Worm (Caenorhabditis elegans): ENCODE results near the gene Y41D4B.17.

The Y41D4B.17 gene

ce11 chrIV:1516527-1516926 is 43.4 kb upstream of the Y41D4B.17 start, which contains the start of gene clec-172:
Gene clec-172, minus strand, starts transcription at chrIV:1516627.
- no peak for TF ChIP-seq zag-1 (tag; optimal IDR thresholded peaks at IDR 0.05)
- TF ChIP-seq nhr-12 (tag; optimal IDR thresholded peaks at IDR 0.05): no peak
- TF ChIP-seq lin-13 (GFP tag; optimal IDR thresholded peaks at IDR 0.05): no peak
- TF ChIP-seq ceh-82 (tag; optimal IDR thresholded peaks at IDR 0.05): no peak
- TF ChIP-seq fos-1 (tag; optimal IDR thresholded peaks at IDR 0.05): peak; percentile 1
- TF ChIP-seq ceh-16 (tag; optimal IDR thresholded peaks at IDR 0.05): no peak

ce11 chrIV:1521224-1521623 is 38.7 kb upstream of the Y41D4B.17 start, which contains the start of gene K03H6.4:
Gene K03H6.4, minus strand, starts transcription at chrIV:1521324.
- TF ChIP-seq mbf-1 (tag; optimal IDR thresholded peaks at IDR 0.05): no peak
- no peak for TF ChIP-seq unc-55 (GFP tag; optimal IDR thresholded peaks at IDR 0.05)
- no peak for TF ChIP-seq gmeb-1 (tag; optimal IDR thresholded peaks at IDR 0.05)
- TF ChIP-seq crh-2 (tag; optimal IDR thresholded peaks at IDR 0.05): no peak
- TF ChIP-seq fos-1 (tag; optimal IDR thresholded peaks at IDR 0.05): no peak
- no peak for TF ChIP-seq ceh-82 (tag; optimal IDR thresholded peaks at IDR 0.05)
- no peak for TF ChIP-seq peb-1 (tag; optimal IDR thresholded peaks at IDR 0.05)
- TF ChIP-seq R02D3.7 (tag; optimal IDR thresholded peaks at IDR 0.05): no peak
- no peak for TF ChIP-seq sma-3 (GFP tag; optimal IDR thresholded peaks at IDR 0.05)
- no peak for TF ChIP-seq lin-11 (tag; optimal IDR thresholded peaks at IDR 0.05)
- no peak for TF ChIP-seq F13H6.1 (tag; optimal IDR thresholded peaks at IDR 0.05)
- no peak for TF ChIP-seq nhr-25 (tag; optimal IDR thresholded peaks at IDR 0.05)
- no peak for TF ChIP-seq alr-1 (tag; optimal IDR thresholded peaks at IDR 0.05)
- TF ChIP-seq mab-5 (tag; optimal IDR thresholded peaks at IDR 0.05): no peak
- no peak for TF ChIP-seq ZK546.5 (tag; optimal IDR thresholded peaks at IDR 0.05)
- TF ChIP-seq nhr-10 (tag; optimal IDR thresholded peaks at IDR 0.05): no peak
- TF ChIP-seq nhr-237 (tag; optimal IDR thresholded peaks at IDR 0.05): no peak
- no peak for TF ChIP-seq nhr-129 (tag; optimal IDR thresholded peaks at IDR 0.05)
- no peak for TF ChIP-seq nhr-11 (tag; optimal IDR thresholded peaks at IDR 0.05)
- no peak for TF ChIP-seq unc-39 (tag; optimal IDR thresholded peaks at IDR 0.05)

- TF ChIP-seq egl-27 (tag; optimal IDR thresholded peaks at IDR 0.05): no peak
- peak; percentile 74 for TF ChIP-seq skn-1 (tag; optimal IDR thresholded peaks at IDR 0.05)
These were observed 37.5 kb upstream of the Y41D4B.17 start for ce11 chrIV:1522358-1522757.

- TF ChIP-seq egl-27 (tag; optimal IDR thresholded peaks at IDR 0.05) (no peak), ztf-1 (GFP tag; conservative IDR thresholded peaks at IDR 0.05) (no peak), lin-11 (tag; optimal IDR thresholded peaks at IDR 0.05) (no peak), peb-1 (tag; optimal IDR thresholded peaks at IDR 0.05) (no peak), ztf-4 (tag; optimal IDR thresholded peaks at IDR 0.05) (no peak), crh-2 (tag; optimal IDR thresholded peaks at IDR 0.05) (no peak), mdl-1 (tag; optimal IDR thresholded peaks at IDR 0.05) (no peak), C34F6.9 (tag; optimal IDR thresholded peaks at IDR 0.05) (no peak), alr-1 (tag; optimal IDR thresholded peaks at IDR 0.05) (no peak), dmd-4 (tag; optimal IDR thresholded peaks at IDR 0.05) (no peak), ztf-11 (tag; optimal IDR thresholded peaks at IDR 0.05) (no peak), nhr-21 (tag; optimal IDR thresholded peaks at IDR 0.05) (no peak), lin-13 (GFP tag; optimal IDR thresholded peaks at IDR 0.05) (no peak), zag-1 (tag; optimal IDR thresholded peaks at IDR 0.05) (no peak), unc-39 (tag; optimal IDR thresholded peaks at IDR 0.05) (no peak), aly-2 (tag; optimal IDR thresholded peaks at IDR 0.05) (no peak)
These were observed 36.5 kb upstream of the Y41D4B.17 start, which contains the start of gene K03H6.1 for ce11 chrIV:1523418-1523817. Gene K03H6.1, plus strand, starts transcription at chrIV:1523718.

ce11 chrIV:1536316-1536715 is 23.6 kb upstream of the Y41D4B.17 start, which contains the start of gene K03H6.5:
Gene K03H6.5, minus strand, starts transcription at chrIV:1536416.
- TF ChIP-seq alr-1 (tag; optimal IDR thresholded peaks at IDR 0.05) (no peak), unc-55 (GFP tag; optimal IDR thresholded peaks at IDR 0.05) (no peak), sma-3 (GFP tag; optimal IDR thresholded peaks at IDR 0.05) (no peak), ztf-11 (tag; optimal IDR thresholded peaks at IDR 0.05) (no peak), elt-1 (tag; optimal IDR thresholded peaks at IDR 0.05) (no peak), R02D3.7 (tag; optimal IDR thresholded peaks at IDR 0.05) (no peak), nhr-10 (tag; optimal IDR thresholded peaks at IDR 0.05) (no peak), lin-11 (tag; optimal IDR thresholded peaks at IDR 0.05) (no peak), mbf-1 (tag; optimal IDR thresholded peaks at IDR 0.05) (no peak)

Data from whole organism, L2 larva.